Worm (Caenorhabditis elegans): ENCODE results near the gene pgp-5.

ce11 chrX:10900952-10901351 is 41.9 kb upstream of the pgp-5 start:
- TF ChIP-seq ama-1 (optimal IDR thresholded peaks at IDR 0.05), result no peak
- TF ChIP-seq pes-1 (GFP tag; IDR thresholded peaks at IDR 0.05), result no peak
- no peak for TF ChIP-seq hmbx-1 (tag; optimal IDR thresholded peaks at IDR 0.05)
- TF ChIP-seq aly-1 (tag; optimal IDR thresholded peaks at IDR 0.05), result no peak
- no peak for TF ChIP-seq hnd-1 (tag; optimal IDR thresholded peaks at IDR 0.05)
- TF ChIP-seq sea-1 (GFP tag; conservative IDR thresholded peaks at IDR 0.05), result no peak
- TF ChIP-seq tra-4 (tag; optimal IDR thresholded peaks at IDR 0.05), result no peak
